In genomic region chrIII:12453785-12454184, ce11 we compare ENCODE assay signal across 7 worm cellular contexts.
TF ChIP-seq lines count a peak whose summit lies in the region.

No protein-coding gene starts in this region.

TF ChIP-seq in whole organism, L1 larva, 84 proteins besides CTCF, POLR2A, EP300 and RAD21 (continues in another document):
- TF ChIP-seq efl-1 (optimal IDR thresholded peaks at IDR 0.05; lab: Kevin White, UChicago) (no peak), efl-1 (GFP tag; optimal IDR thresholded peaks at IDR 0.05 in 1 of 2; lab: Kevin White, UChicago) (peak in 1 of 2 experiments; percentile 70), nhr-90 (tag; optimal IDR thresholded peaks at IDR 0.05; lab: Kevin White, UChicago; ENCODE audit: poor library complexity) (no peak), lir-3 (tag; optimal IDR thresholded peaks at IDR 0.05; lab: Kevin White, UChicago; ENCODE audit: poor library complexity) (no peak), fkh-4 (tag; optimal IDR thresholded peaks at IDR 0.05; lab: Kevin White, UChicago; ENCODE audit: borderline replicate concordance) (no peak), mab-9 (GFP tag; IDR thresholded peaks at IDR 0.05; lab: Robert Waterston, UW) (no peak), lin-15B (tag; optimal IDR thresholded peaks at IDR 0.05; lab: Kevin White, UChicago) (no peak), aly-2 (tag; optimal IDR thresholded peaks at IDR 0.05; lab: Kevin White, UChicago) (no peak), sox-4 (tag; optimal IDR thresholded peaks at IDR 0.05; lab: Kevin White, UChicago) (no peak), ces-1 (GFP tag; optimal IDR thresholded peaks at IDR 0.05; lab: Kevin White, UChicago) (no peak), swsn-7 (tag; optimal IDR thresholded peaks at IDR 0.05; lab: Kevin White, UChicago) (no peak), zip-4 (GFP tag; optimal IDR thresholded peaks at IDR 0.05; lab: Kevin White, UChicago) (no peak), xbp-1 (tag; optimal IDR thresholded peaks at IDR 0.05; lab: Kevin White, UChicago) (no peak)

TF ChIP-seq in whole organism, L2 larva, 48 proteins besides CTCF, POLR2A, EP300 and RAD21:
- TF ChIP-seq snpc-4 (tag; optimal IDR thresholded peaks at IDR 0.05; lab: Kevin White, UChicago) (no peak), elt-3 (tag; optimal IDR thresholded peaks at IDR 0.05; lab: Kevin White, UChicago) (no peak), fos-1 (tag; optimal IDR thresholded peaks at IDR 0.05; lab: Kevin White, UChicago) (peak; percentile 65)

TF ChIP-seq in whole organism, L3 larva, 47 proteins besides CTCF, POLR2A, EP300 and RAD21:
- no peak for TF ChIP-seq fkh-10 (GFP tag; optimal IDR thresholded peaks at IDR 0.05; lab: Kevin White, UChicago)
- no peak for TF ChIP-seq ztf-11 (tag; optimal IDR thresholded peaks at IDR 0.05; lab: Kevin White, UChicago)
- peak; percentile 81 for TF ChIP-seq elt-2 (tag; optimal IDR thresholded peaks at IDR 0.05; lab: Kevin White, UChicago)
- TF ChIP-seq nhr-28 (tag; optimal IDR thresholded peaks at IDR 0.05; lab: Kevin White, UChicago): no peak
- TF ChIP-seq egl-5 (tag; optimal IDR thresholded peaks at IDR 0.05; lab: Kevin White, UChicago): no peak
- no peak for TF ChIP-seq nhr-67 (tag; optimal IDR thresholded peaks at IDR 0.05; lab: Kevin White, UChicago)
- no peak for TF ChIP-seq pha-4 (tag; optimal IDR thresholded peaks at IDR 0.05; lab: Kevin White, UChicago)
- TF ChIP-seq pqm-1 (tag; optimal IDR thresholded peaks at IDR 0.05; lab: Kevin White, UChicago): peak; percentile 68
- TF ChIP-seq aly-2 (tag; optimal IDR thresholded peaks at IDR 0.05; lab: Kevin White, UChicago): no peak
- TF ChIP-seq ztf-4 (tag; optimal IDR thresholded peaks at IDR 0.05; lab: Kevin White, UChicago): no peak
- TF ChIP-seq daf-12 (tag; optimal IDR thresholded peaks at IDR 0.05; lab: Kevin White, UChicago): no peak
- TF ChIP-seq ceh-28 (tag; optimal IDR thresholded peaks at IDR 0.05; lab: Kevin White, UChicago): peak; percentile 66

TF ChIP-seq in whole organism, L4 larva, 104 proteins besides CTCF, POLR2A, EP300 and RAD21 (continues in another document):
- no peak for TF ChIP-seq R02D3.7 (tag; optimal IDR thresholded peaks at IDR 0.05; lab: Kevin White, UChicago)
- TF ChIP-seq Y48G9A.11 (GFP tag; IDR thresholded peaks at IDR 0.05; lab: Robert Waterston, UW): no peak
- no peak for TF ChIP-seq nhr-25 (tag; optimal IDR thresholded peaks at IDR 0.05; lab: Kevin White, UChicago; ENCODE audit: borderline replicate concordance, insufficient read depth)
- TF ChIP-seq ceh-62 (tag; optimal IDR thresholded peaks at IDR 0.05; lab: Kevin White, UChicago): no peak
- TF ChIP-seq unc-39 (tag; optimal IDR thresholded peaks at IDR 0.05; lab: Kevin White, UChicago): no peak
- no peak for TF ChIP-seq daf-19 (GFP tag; conservative IDR thresholded peaks at IDR 0.05; lab: Robert Waterston, UW)
- peak; percentile 62 for TF ChIP-seq ceh-28 (tag; optimal IDR thresholded peaks at IDR 0.05; lab: Kevin White, UChicago)
- no peak for TF ChIP-seq Y5F2A.4 (GFP tag; optimal IDR thresholded peaks at IDR 0.05; lab: Kevin White, UChicago)
- peak; percentile 89 for TF ChIP-seq aha-1 (tag; lab: Kevin White, UChicago)
- TF ChIP-seq arid-1 (GFP tag; conservative IDR thresholded peaks at IDR 0.05; lab: Robert Waterston, UW): no peak
- no peak for TF ChIP-seq mdt-29 (GFP tag; IDR thresholded peaks at IDR 0.05; lab: Robert Waterston, UW)
- no peak for TF ChIP-seq mdl-1 (tag; optimal IDR thresholded peaks at IDR 0.05; lab: Kevin White, UChicago)
- TF ChIP-seq ceh-20 (GFP tag; IDR thresholded peaks at IDR 0.05; lab: Robert Waterston, UW): no peak
- TF ChIP-seq unc-130 (GFP tag; optimal IDR thresholded peaks at IDR 0.05; lab: Kevin White, UChicago): no peak
- TF ChIP-seq nhr-10 (tag; optimal IDR thresholded peaks at IDR 0.05; lab: Kevin White, UChicago): no peak
- peak; percentile 75 for TF ChIP-seq pqm-1 (tag; optimal IDR thresholded peaks at IDR 0.05; lab: Kevin White, UChicago)
- no peak for TF ChIP-seq hif-1 (tag; optimal IDR thresholded peaks at IDR 0.05; lab: Kevin White, UChicago)
- TF ChIP-seq F10B5.3 (tag; optimal IDR thresholded peaks at IDR 0.05; lab: Kevin White, UChicago): no peak

TF ChIP-seq in whole organism, late embryonic, 69 proteins besides CTCF, POLR2A, EP300 and RAD21:
- TF ChIP-seq elt-2 (tag; optimal IDR thresholded peaks at IDR 0.05; lab: Kevin White, UChicago) (peak; percentile 43), unc-86 (tag; optimal IDR thresholded peaks at IDR 0.05; lab: Kevin White, UChicago) (no peak)

TF ChIP-seq in whole organism, midembryonic, 9 proteins besides CTCF, POLR2A, EP300 and RAD21:
- TF ChIP-seq klf-2 (GFP tag; conservative IDR thresholded peaks at IDR 0.05; lab: Robert Waterston, UW): no peak
- TF ChIP-seq flt-1 (GFP tag; IDR thresholded peaks at IDR 0.05; lab: Robert Waterston, UW): no peak
- TF ChIP-seq T22C8.4 (GFP tag; IDR thresholded peaks at IDR 0.05; lab: Robert Waterston, UW): 0 out of 2 replicates have a peak, but pooled peaks have one; percentile 41
- no peak for TF ChIP-seq tab-1 (GFP tag; IDR thresholded peaks at IDR 0.05; lab: Robert Waterston, UW)
- TF ChIP-seq cog-1 (tag; optimal IDR thresholded peaks at IDR 0.05; lab: Kevin White, UChicago): no peak
- TF ChIP-seq ref-1 (GFP tag; conservative IDR thresholded peaks at IDR 0.05; lab: Robert Waterston, UW): no peak
- TF ChIP-seq ztf-29 (GFP tag; IDR thresholded peaks at IDR 0.05; lab: Robert Waterston, UW): no peak
TF ChIP-seq in whole organism, midembryonic: peak in this region for 1.

TF ChIP-seq in whole organism, young adult, 124 proteins besides CTCF, POLR2A, EP300 and RAD21:
- TF ChIP-seq nhr-80 (tag; optimal IDR thresholded peaks at IDR 0.05; lab: Kevin White, UChicago) (peak; percentile 37), rcor-1 (GFP tag; IDR thresholded peaks at IDR 0.05; lab: Robert Waterston, UW) (peak; percentile 34; the same call in 1 of the 2 replicates), cebp-1 (GFP tag; IDR thresholded peaks at IDR 0.05; lab: Robert Waterston, UW) (no peak), cebp-1 (tag; optimal IDR thresholded peaks at IDR 0.05; lab: Kevin White, UChicago) (peak; percentile 2), lin-54 (GFP tag; optimal IDR thresholded peaks at IDR 0.05; lab: Kevin White, UChicago) (no peak), ceh-91 (GFP tag; IDR thresholded peaks at IDR 0.05; lab: Robert Waterston, UW) (no peak), nhr-90 (tag; optimal IDR thresholded peaks at IDR 0.05; lab: Kevin White, UChicago) (no peak), F10E7.11 (tag; optimal IDR thresholded peaks at IDR 0.05; lab: Kevin White, UChicago) (no peak)
